Fruit fly (Drosophila melanogaster): Measurements from ENCODE around the gene Ddx56.

Gene Ddx56

dm6 chrX:21357810-21358671 is 29.7 kb downstream of the Ddx56 start, which contains the start of gene Septin1 (continued):
- no peak for TF ChIP-seq Myb (GFP tag; optimal IDR thresholded peaks at IDR 0.05)
- TF ChIP-seq CG10431 (GFP tag; optimal IDR thresholded peaks at IDR 0.05) = no peak
- TF ChIP-seq CG6654 (GFP tag; optimal IDR thresholded peaks at IDR 0.05) = no peak
- peak; percentile 63 for TF ChIP-seq trem (tag; optimal IDR thresholded peaks at IDR 0.05)
- TF ChIP-seq chinmo (GFP tag; IDR thresholded peaks at IDR 0.05; ENCODE audit: partially characterized antibody) = no peak
- peak; percentile 50 for TF ChIP-seq nmo (GFP tag; optimal IDR thresholded peaks at IDR 0.05)
- TF ChIP-seq schlank (tag; optimal IDR thresholded peaks at IDR 0.05) = no peak
- TF ChIP-seq CTCF (GFP tag; optimal IDR thresholded peaks at IDR 0.05) = peak; percentile 95
- TF ChIP-seq Nf-YC (tag; optimal IDR thresholded peaks at IDR 0.05) = peak; percentile 10
- TF ChIP-seq ems (GFP tag; optimal IDR thresholded peaks at IDR 0.05) = no peak
- TF ChIP-seq CG12942 (GFP tag; optimal IDR thresholded peaks at IDR 0.05) = no peak
- TF ChIP-seq fru (optimal IDR thresholded peaks at IDR 0.05) = no peak
- peak; percentile 86 for TF ChIP-seq Lhr (GFP tag; optimal IDR thresholded peaks at IDR 0.05)
- TF ChIP-seq CG9437 (GFP tag; optimal IDR thresholded peaks at IDR 0.05) = peak; percentile 46
- TF ChIP-seq CG8089 (GFP tag; optimal IDR thresholded peaks at IDR 0.05) = no peak
- no peak for TF ChIP-seq CG32532 (GFP tag; IDR thresholded peaks at IDR 0.05)
- TF ChIP-seq MBD-R2 (GFP tag; IDR thresholded peaks at IDR 0.05) = peak; percentile 47; the same call in 1 of the 2 replicates
- TF ChIP-seq kah (GFP tag; optimal IDR thresholded peaks at IDR 0.05) = no peak
- no peak for TF ChIP-seq croc (GFP tag; conservative IDR thresholded peaks at IDR 0.05)
- TF ChIP-seq CG2712 (tag; optimal IDR thresholded peaks at IDR 0.05) = peak; percentile 29
- peak; percentile 54 for TF ChIP-seq CG12659 (GFP tag; optimal IDR thresholded peaks at IDR 0.05)
- no peak for TF ChIP-seq CG30403 (GFP tag; optimal IDR thresholded peaks at IDR 0.05)
- TF ChIP-seq hkb (optimal IDR thresholded peaks at IDR 0.05) = peak; percentile 35
- TF ChIP-seq hkb (GFP tag; IDR thresholded peaks at IDR 0.05) = no peak
- TF ChIP-seq CG14710 (tag; optimal IDR thresholded peaks at IDR 0.05) = peak; percentile 57
- TF ChIP-seq E2f1 (GFP tag; IDR thresholded peaks at IDR 0.05) = no peak
- no peak for TF ChIP-seq CG31224 (GFP tag; IDR thresholded peaks at IDR 0.05)
- no peak; the same call in 2 of the 3 replicates for TF ChIP-seq CG17361 (GFP tag; IDR thresholded peaks at IDR 0.05)
- TF ChIP-seq YL-1 (GFP tag; optimal IDR thresholded peaks at IDR 0.05) = peak; percentile 16
- TF ChIP-seq Ets97D (GFP tag; optimal IDR thresholded peaks at IDR 0.05) = peak; percentile 4
- TF ChIP-seq CG8281 (tag; optimal IDR thresholded peaks at IDR 0.05) = no peak
- TF ChIP-seq ash1 (GFP tag; optimal IDR thresholded peaks at IDR 0.05) = no peak
- TF ChIP-seq nom (GFP tag; optimal IDR thresholded peaks at IDR 0.05) = peak; percentile 56
- peak; percentile 9 for TF ChIP-seq Med (GFP tag)
- no peak for TF ChIP-seq sug (tag; optimal IDR thresholded peaks at IDR 0.05)
- TF ChIP-seq Bgb (GFP tag; IDR thresholded peaks at IDR 0.05; ENCODE audit: partially characterized antibody) = 0 out of 2 replicates have a peak, but pooled peaks have one; percentile 40
- TF ChIP-seq CG17912 (GFP tag; optimal IDR thresholded peaks at IDR 0.05) = no peak
- TF ChIP-seq gsb-n (tag; optimal IDR thresholded peaks at IDR 0.05) = no peak
- TF ChIP-seq Sin3A (optimal IDR thresholded peaks at IDR 0.05) = peak; percentile 14
- TF ChIP-seq Pdp1 (GFP tag; optimal IDR thresholded peaks at IDR 0.05) = peak in 1 of 2 experiments; percentile 18
- peak in 1 of 2 experiments; percentile 42 for TF ChIP-seq insv (GFP tag; optimal IDR thresholded peaks at IDR 0.05)
- TF ChIP-seq CG30020 (tag; optimal IDR thresholded peaks at IDR 0.05) = peak; percentile 8
- peak; percentile 16 for TF ChIP-seq CoRest (tag; optimal IDR thresholded peaks at IDR 0.05)
- TF ChIP-seq CG13287 (GFP tag; IDR thresholded peaks at IDR 0.05; ENCODE audit: partially characterized antibody) = peak; percentile 31; the same call in 1 of the 2 replicates
- TF ChIP-seq CG12104 (GFP tag; optimal IDR thresholded peaks at IDR 0.05) = no peak
- no peak for TF ChIP-seq CG11695 (GFP tag; IDR thresholded peaks at IDR 0.05)
- no peak for TF ChIP-seq D (optimal IDR thresholded peaks at IDR 0.05)
- no peak for TF ChIP-seq D (GFP tag; optimal IDR thresholded peaks at IDR 0.05)
- TF ChIP-seq CG3847 (GFP tag; IDR thresholded peaks at IDR 0.05) = peak; percentile 43
- peak; percentile 79 for TF ChIP-seq gfzf (GFP tag; optimal IDR thresholded peaks at IDR 0.05)
